Fruit fly (Drosophila melanogaster): ENCODE results near the gene bip1.
A peak's percentile ranks its signal among the peaks of the same experiment; 100 is the strongest.

bip1 gene

dm6 chr3L:8065575-8066410 lies 7.3 kb upstream of the bip1 start:
- TF ChIP-seq CG13287 (GFP tag; IDR thresholded peaks at IDR 0.05; ENCODE audit: partially characterized antibody) (peak; percentile 22; the same call in 1 of the 2 replicates), CG15479 (GFP tag; optimal IDR thresholded peaks at IDR 0.05) (no peak), Opbp (GFP tag; IDR thresholded peaks at IDR 0.05; ENCODE audit: partially characterized antibody) (peak; percentile 93), Med (GFP tag) (peak; percentile 25), gcm (GFP tag; optimal IDR thresholded peaks at IDR 0.05) (peak; percentile 36), CG2712 (tag; optimal IDR thresholded peaks at IDR 0.05) (peak; percentile 50), knrl (GFP tag; IDR thresholded peaks at IDR 0.05; ENCODE audit: partially characterized antibody) (peak; percentile 67), exex (tag; optimal IDR thresholded peaks at IDR 0.05) (peak; percentile 29), fd64A (GFP tag; optimal IDR thresholded peaks at IDR 0.05) (peak; percentile 14), tna (GFP tag; IDR thresholded peaks at IDR 0.05; ENCODE audit: partially characterized antibody) (peak; percentile 86), HLH4C (GFP tag; IDR thresholded peaks at IDR 0.05; ENCODE audit: partially characterized antibody) (peak; percentile 77), wek (GFP tag; optimal IDR thresholded peaks at IDR 0.05) (peak; percentile 47), CG42726 (GFP tag; IDR thresholded peaks at IDR 0.05; ENCODE audit: partially characterized antibody) (peak; percentile 93), inv (GFP tag; IDR thresholded peaks at IDR 0.05; ENCODE audit: partially characterized antibody) (peak; percentile 39; the same call in 1 of the 2 replicates), bbx (GFP tag; IDR thresholded peaks at IDR 0.05; ENCODE audit: partially characterized antibody) (peak; percentile 93), hb (GFP tag; IDR thresholded peaks at IDR 0.05; ENCODE audit: partially characterized antibody) (peak; percentile 75), Doc3 (GFP tag; IDR thresholded peaks at IDR 0.05; ENCODE audit: partially characterized antibody) (peak; percentile 36; the same call in 1 of the 3 replicates), gsb-n (tag; optimal IDR thresholded peaks at IDR 0.05) (peak; percentile 34), Ets97D (GFP tag; optimal IDR thresholded peaks at IDR 0.05) (no peak), tin (GFP tag; optimal IDR thresholded peaks at IDR 0.05) (no peak), Nf-YC (tag; optimal IDR thresholded peaks at IDR 0.05) (peak; percentile 3), CoRest (tag; optimal IDR thresholded peaks at IDR 0.05) (peak; percentile 5), CG10267 (tag; optimal IDR thresholded peaks at IDR 0.05) (peak; percentile 13), zfh2 (GFP tag; optimal IDR thresholded peaks at IDR 0.05) (no peak), zen (tag; optimal IDR thresholded peaks at IDR 0.05) (peak; percentile 17), CG8924 (tag; optimal IDR thresholded peaks at IDR 0.05) (peak; percentile 55), Stat92E (GFP tag; optimal IDR thresholded peaks at IDR 0.05) (peak in 1 of 3 experiments; percentile 72), CG15514 (GFP tag; optimal IDR thresholded peaks at IDR 0.05) (peak; percentile 9), BtbVII (GFP tag; optimal IDR thresholded peaks at IDR 0.05) (peak; percentile 26), CG17186 (GFP tag; optimal IDR thresholded peaks at IDR 0.05) (no peak), en (GFP tag; optimal IDR thresholded peaks at IDR 0.05) (no peak), CG6175 (GFP tag; IDR thresholded peaks at IDR 0.05) (no peak), CG34224 (GFP tag; IDR thresholded peaks at IDR 0.05; ENCODE audit: partially characterized antibody) (peak; percentile 56; the same call in 2 of the 3 replicates), CG8290 (GFP tag; optimal IDR thresholded peaks at IDR 0.05) (no peak), CG8290 (tag; optimal IDR thresholded peaks at IDR 0.05) (peak in 1 of 2 experiments; percentile 18), lbe (GFP tag; optimal IDR thresholded peaks at IDR 0.05) (no peak), Bgb (GFP tag; IDR thresholded peaks at IDR 0.05; ENCODE audit: partially characterized antibody) (peak; percentile 89), ind (GFP tag; optimal IDR thresholded peaks at IDR 0.05) (no peak), CG7839 (tag; optimal IDR thresholded peaks at IDR 0.05) (peak; percentile 9), CG6254 (GFP tag; optimal IDR thresholded peaks at IDR 0.05) (peak; percentile 51), NFAT (GFP tag; IDR thresholded peaks at IDR 0.05) (no peak), Xrp1 (GFP tag; IDR thresholded peaks at IDR 0.05) (peak; percentile 33; the same call in 1 of the 2 replicates), chinmo (GFP tag; IDR thresholded peaks at IDR 0.05; ENCODE audit: partially characterized antibody) (peak; percentile 73; the same call in 2 of the 4 replicates), CG18262 (tag; optimal IDR thresholded peaks at IDR 0.05) (peak; percentile 27), kah (GFP tag; optimal IDR thresholded peaks at IDR 0.05) (peak; percentile 34), zen2 (GFP tag; IDR thresholded peaks at IDR 0.05; ENCODE audit: partially characterized antibody) (peak; percentile 69; the same call in 1 of the 3 replicates)
